Worm (Caenorhabditis elegans) whole organism, L1 larva: ENCODE data around the gene ifas-3.
A peak's percentile ranks its signal among the peaks of the same experiment; 100 is the strongest.

Source experiments
- C16A3.4 ChIP-seq: fragments of 150-350 bp; optimal IDR thresholded peaks from 2 replicates; lab custom pipeline; 2014; ENCODE audit warnings: missing biosample characterization, missing genetic modification characterization
- C34B4.2 ChIP-seq: sonication (generic microtip); optimal IDR thresholded peaks from 2 replicates; lab custom pipeline; 2017; ENCODE audit warnings: mild to moderate bottlenecking, missing genetic modification characterization, missing compliant biosample characterization
- F16B12.6 ChIP-seq: fragments of 150-350 bp; optimal IDR thresholded peaks from 2 replicates; lab custom pipeline; 2014; ENCODE audit warnings: missing biosample characterization, missing genetic modification characterization
- Y116A8C.19 ChIP-seq: sonication (generic microtip); optimal IDR thresholded peaks from 2 replicates; lab custom pipeline; 2016; ENCODE audit warnings: missing compliant biosample characterization, missing genetic modification characterization, borderline replicate concordance
- alr-1 ChIP-seq: fragments of 200-800 bp; sonication (Bioruptor generic); optimal IDR thresholded peaks from 2 replicates; lab custom pipeline; 2018; ENCODE audit warnings: borderline replicate concordance, mild to moderate bottlenecking, missing genetic modification characterization, missing compliant biosample characterization
- blmp-1 ChIP-seq: fragments of 150-350 bp; optimal IDR thresholded peaks from 2 replicates; lab custom pipeline; 2014; ENCODE audit warnings: missing biosample characterization, missing genetic modification characterization
- ceh-8 ChIP-seq: fragments of 200-800 bp; sonication (Bioruptor generic); optimal IDR thresholded peaks from 2 replicates; lab custom pipeline; 2018; ENCODE audit warnings: mild to moderate bottlenecking, missing genetic modification characterization, moderate library complexity, missing compliant biosample characterization
- ceh-82 ChIP-seq, 3 experiments: fragments of 150-350 bp in 1 of 3; sonication (generic microtip) in 2 of 3; optimal IDR thresholded peaks; 2 replicates each; lab custom pipeline; 2014 to 2017; ENCODE audit warnings: missing biosample characterization in 3 of 3, missing genetic modification characterization in 3 of 3
- ces-1 ChIP-seq: fragments of 150-350 bp; optimal IDR thresholded peaks from 2 replicates; lab custom pipeline; 2014; ENCODE audit warnings: missing biosample characterization, missing genetic modification reagents, missing genetic modification characterization
- dsc-1 ChIP-seq: sonication (generic microtip); optimal IDR thresholded peaks from 2 replicates; lab custom pipeline; 2016; ENCODE audit warnings: mild to moderate bottlenecking, missing genetic modification characterization, missing compliant biosample characterization
- egl-27 ChIP-seq, 2 experiments: fragments of 150-350 bp in 1 of 2; sonication (generic microtip); optimal IDR thresholded peaks; 3 replicates each; lab custom pipeline; 2017 to 2018; ENCODE audit warnings: missing biosample characterization in 2 of 2, missing genetic modification characterization in 2 of 2, missing genetic modification reagents in 2 of 2
- elt-2 ChIP-seq: sonication (generic microtip); optimal IDR thresholded peaks from 2 replicates; lab custom pipeline; 2016; ENCODE audit warnings: missing genetic modification characterization, mild to moderate bottlenecking, inconsistent platforms, missing compliant biosample characterization, missing genetic modification reagents
- elt-3 ChIP-seq, 6 experiments: fragments of 150-350 bp in 1 of 6; sonication (generic microtip); optimal IDR thresholded peaks; 2 replicates each; lab custom pipeline; 2017 to 2018; ENCODE audit warnings: missing biosample characterization in 6 of 6, missing genetic modification characterization in 6 of 6, inconsistent platforms in 1 of 6
- fkh-4 ChIP-seq: sonication (generic microtip); optimal IDR thresholded peaks from 2 replicates; lab custom pipeline; 2016; ENCODE audit warnings: missing compliant biosample characterization, missing genetic modification characterization, borderline replicate concordance
- fkh-8 ChIP-seq: sonication (generic microtip); optimal IDR thresholded peaks from 2 replicates; lab custom pipeline; 2016; ENCODE audit warnings: mild to moderate bottlenecking, missing genetic modification characterization, missing compliant biosample characterization
- fos-1 ChIP-seq: fragments of 150-350 bp; optimal IDR thresholded peaks from 2 replicates; lab custom pipeline; 2014; ENCODE audit warnings: missing biosample characterization, missing genetic modification characterization
- hlh-17 ChIP-seq: fragments of 200-800 bp; sonication (Bioruptor generic); optimal IDR thresholded peaks from 2 replicates; lab custom pipeline; 2018; ENCODE audit warnings: missing genetic modification characterization, mild to moderate bottlenecking, missing compliant biosample characterization, moderate library complexity, borderline replicate concordance
- hpl-2 ChIP-seq: fragments of 150-350 bp; optimal IDR thresholded peaks from 2 replicates; lab custom pipeline; 2014; ENCODE audit warnings: missing biosample characterization, missing genetic modification reagents, missing genetic modification characterization
- irx-1 ChIP-seq: sonication (generic microtip); optimal IDR thresholded peaks from 2 replicates; lab custom pipeline; 2016; ENCODE audit warnings: missing genetic modification characterization, missing compliant biosample characterization
- lin-15B ChIP-seq: fragments of 150-350 bp; sonication (generic microtip); optimal IDR thresholded peaks from 3 replicates; lab custom pipeline; 2014; ENCODE audit warnings: missing biosample characterization, missing genetic modification characterization
- lin-35 ChIP-seq, 2 experiments: fragments of 150-350 bp; optimal IDR thresholded peaks; 2 replicates each; lab custom pipeline; 2014; ENCODE audit warnings: missing biosample characterization in 2 of 2, missing genetic modification characterization in 2 of 2, missing genetic modification reagents in 2 of 2
- lsy-2 ChIP-seq, 2 experiments: fragments of 150-350 bp; optimal IDR thresholded peaks; 2 replicates each; lab custom pipeline; 2014; ENCODE audit warnings: missing biosample characterization in 2 of 2, missing genetic modification characterization in 2 of 2
- mab-9 ChIP-seq: fragments of 200-800 bp; sonication (Bioruptor generic); IDR thresholded peaks from 2 replicates; pipeline ENCODE4 v1.3.6; 2022; ENCODE audit warnings: missing genetic modification reagents, missing genetic modification characterization, missing compliant biosample characterization
- mdl-1 ChIP-seq, 2 experiments: fragments of 150-350 bp; optimal IDR thresholded peaks; 2 replicates each; lab custom pipeline; 2014 to 2017; ENCODE audit warnings: missing biosample characterization in 2 of 2, missing genetic modification characterization in 2 of 2, inconsistent platforms in 1 of 2
- mef-2 ChIP-seq: fragments of 150-350 bp; optimal IDR thresholded peaks from 2 replicates; lab custom pipeline; 2014; ENCODE audit warnings: missing biosample characterization, missing genetic modification characterization
- nhr-11 ChIP-seq: fragments of 150-350 bp; optimal IDR thresholded peaks from 2 replicates; lab custom pipeline; 2014; ENCODE audit warnings: missing biosample characterization, missing genetic modification characterization
- nhr-12 ChIP-seq: sonication (generic microtip); optimal IDR thresholded peaks from 2 replicates; lab custom pipeline; 2017; ENCODE audit warnings: missing biosample characterization, missing genetic modification characterization
- nhr-19 ChIP-seq: fragments of 200-800 bp; sonication (Bioruptor generic); conservative IDR thresholded peaks from 2 replicates; pipeline ENCODE4 v1.3.6; 2022; ENCODE audit warnings: missing genetic modification characterization, missing compliant biosample characterization
- nhr-20 ChIP-seq: sonication (generic microtip); optimal IDR thresholded peaks from 2 replicates; lab custom pipeline; 2016; ENCODE audit warnings: mild to moderate bottlenecking, missing genetic modification characterization, missing compliant biosample characterization
- nhr-47 ChIP-seq: sonication (generic microtip); optimal IDR thresholded peaks from 2 replicates; lab custom pipeline; 2016; ENCODE audit warnings: mild to moderate bottlenecking, missing genetic modification characterization, moderate library complexity, missing compliant biosample characterization
- nhr-71 ChIP-seq: sonication (generic microtip); optimal IDR thresholded peaks from 2 replicates; lab custom pipeline; 2016; ENCODE audit warnings: mild to moderate bottlenecking, missing genetic modification characterization, moderate library complexity, missing compliant biosample characterization
- nhr-76 ChIP-seq: sonication (generic microtip); optimal IDR thresholded peaks from 2 replicates; lab custom pipeline; 2017; ENCODE audit warnings: missing biosample characterization, missing genetic modification characterization
- nhr-77 ChIP-seq: fragments of 150-350 bp; optimal IDR thresholded peaks from 2 replicates; lab custom pipeline; 2014; ENCODE audit warnings: missing biosample characterization, missing genetic modification characterization
- nhr-84 ChIP-seq: sonication (generic microtip); optimal IDR thresholded peaks from 2 replicates; lab custom pipeline; 2017; ENCODE audit warnings: missing biosample characterization, missing genetic modification characterization
- nhr-90 ChIP-seq: sonication (generic microtip); optimal IDR thresholded peaks from 2 replicates; lab custom pipeline; 2016; ENCODE audit warnings: mild to moderate bottlenecking, missing genetic modification characterization, missing compliant biosample characterization; ENCODE audit not compliant: poor library complexity
- pag-3 ChIP-seq: sonication (generic microtip); optimal IDR thresholded peaks from 2 replicates; lab custom pipeline; 2017; ENCODE audit warnings: missing genetic modification characterization, mild to moderate bottlenecking, missing compliant biosample characterization, antibody characterized with exemption, borderline replicate concordance; ENCODE audit not compliant: insufficient read depth
- pax-3 ChIP-seq: fragments of 200-800 bp; sonication (Bioruptor generic); optimal IDR thresholded peaks from 2 replicates; lab custom pipeline; 2018; ENCODE audit warnings: mild to moderate bottlenecking, missing genetic modification characterization, moderate library complexity, missing compliant biosample characterization
- pqm-1 ChIP-seq: sonication (generic microtip); optimal IDR thresholded peaks from 3 replicates; lab custom pipeline; 2017; ENCODE audit warnings: missing biosample characterization, missing genetic modification characterization
- rnt-1 ChIP-seq: sonication (generic microtip); optimal IDR thresholded peaks from 2 replicates; lab custom pipeline; 2016; ENCODE audit warnings: mild to moderate bottlenecking, missing genetic modification characterization, moderate library complexity, missing compliant biosample characterization
- snpc-4 ChIP-seq: fragments of 150-350 bp; optimal IDR thresholded peaks from 2 replicates; lab custom pipeline; 2014; ENCODE audit warnings: missing biosample characterization, missing genetic modification characterization
- snu-23 ChIP-seq: sonication (generic microtip); optimal IDR thresholded peaks from 2 replicates; lab custom pipeline; 2016; ENCODE audit warnings: missing genetic modification characterization, missing compliant biosample characterization
- sox-4 ChIP-seq: sonication (generic microtip); optimal IDR thresholded peaks from 2 replicates; lab custom pipeline; 2016; ENCODE audit warnings: missing genetic modification characterization, missing compliant biosample characterization
- sup-37 ChIP-seq: fragments of 200-800 bp; sonication (Bioruptor generic); optimal IDR thresholded peaks from 2 replicates; lab custom pipeline; 2018; ENCODE audit warnings: mild to moderate bottlenecking, missing genetic modification characterization, missing compliant biosample characterization
- swsn-7 ChIP-seq: sonication (generic microtip); optimal IDR thresholded peaks from 2 replicates; lab custom pipeline; 2016; ENCODE audit warnings: missing genetic modification characterization, missing compliant biosample characterization
- tbx-2 ChIP-seq: sonication (generic microtip); optimal IDR thresholded peaks from 2 replicates; lab custom pipeline; 2016; ENCODE audit warnings: missing genetic modification characterization, missing compliant biosample characterization
- tlp-1 ChIP-seq: fragments of 150-350 bp; optimal IDR thresholded peaks from 2 replicates; lab custom pipeline; 2014; ENCODE audit warnings: missing biosample characterization, missing genetic modification characterization
- unc-98 ChIP-seq: fragments of 200-800 bp; sonication (Bioruptor generic); IDR thresholded peaks from 2 replicates; pipeline ENCODE4 v1.3.6; 2022; ENCODE audit warnings: missing genetic modification characterization, missing compliant biosample characterization
- xbp-1 ChIP-seq: sonication (generic microtip); optimal IDR thresholded peaks from 2 replicates; lab custom pipeline; 2016; ENCODE audit warnings: missing genetic modification characterization, missing compliant biosample characterization
- zag-1 ChIP-seq: fragments of 150-350 bp; optimal IDR thresholded peaks from 2 replicates; lab custom pipeline; 2014; ENCODE audit warnings: missing biosample characterization, missing genetic modification characterization
- zip-4 ChIP-seq: fragments of 200-800 bp; sonication (Bioruptor generic); optimal IDR thresholded peaks from 2 replicates; lab custom pipeline; 2018; ENCODE audit warnings: mild to moderate bottlenecking, missing genetic modification characterization, moderate library complexity, missing compliant biosample characterization

ifas-3 gene

DNA sequence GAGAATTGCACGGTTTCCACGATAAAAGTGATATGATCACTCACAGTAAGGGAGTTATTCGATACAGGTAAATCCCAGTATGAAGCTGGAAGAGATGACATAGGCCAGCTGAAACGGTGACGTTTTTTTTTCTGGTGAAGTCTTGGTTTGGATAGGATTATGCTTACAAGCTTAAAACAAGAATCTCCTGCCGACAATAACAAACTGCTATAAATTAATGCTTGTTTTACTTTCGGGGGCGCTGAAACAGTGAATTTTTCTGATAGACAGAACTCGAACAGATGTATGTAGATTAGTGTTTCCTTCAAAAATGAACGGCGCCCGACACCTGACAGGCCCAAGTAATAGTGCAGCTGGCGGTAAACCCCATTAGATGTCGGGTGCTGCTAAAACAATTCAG is 16.9 kb downstream of the ifas-3 start, which contains the start of gene srv-16:
srv-16 (minus strand) TSS at position 101 of the 400 bp plus-strand sequence.
- TF ChIP-seq alr-1 (tag; lab: Kevin White, UChicago) = no peak
- no peak for TF ChIP-seq nhr-20 (tag; lab: Kevin White, UChicago)
- TF ChIP-seq xbp-1 (tag; lab: Kevin White, UChicago) = no peak
- TF ChIP-seq, all 84 proteins: peak for 0

ce11 chrIV:15931833-15932232 is 18.9 kb downstream of the ifas-3 start:
- no peak for TF ChIP-seq Y116A8C.19
- no peak for TF ChIP-seq pag-3 (tag; lab: Kevin White, UChicago)
- TF ChIP-seq nhr-47 (tag; lab: Kevin White, UChicago) = peak; percentile 37
- TF ChIP-seq dsc-1 (tag; lab: Kevin White, UChicago) = no peak
- TF ChIP-seq xbp-1 (tag; lab: Kevin White, UChicago) = peak; percentile 10
- peak; percentile 31 for TF ChIP-seq nhr-20 (tag; lab: Kevin White, UChicago)
- TF ChIP-seq ces-1 (GFP tag; lab: Kevin White, UChicago) = no peak
- no peak for TF ChIP-seq unc-98 (GFP tag; lab: Robert Waterston, UW)
- no peak for TF ChIP-seq irx-1 (tag; lab: Kevin White, UChicago)
- peak; percentile 46 for TF ChIP-seq nhr-71 (tag; lab: Kevin White, UChicago)
- no peak for TF ChIP-seq nhr-12 (tag; lab: Kevin White, UChicago)
- no peak for TF ChIP-seq C34B4.2 (tag; lab: Kevin White, UChicago)
- TF ChIP-seq rnt-1 (tag; lab: Kevin White, UChicago) = peak; percentile 62
- TF ChIP-seq ceh-82 (tag; optimal IDR thresholded peaks at IDR 0.05; lab: Kevin White, UChicago) = no peak
- peak; percentile 37 for TF ChIP-seq hpl-2 (GFP tag; lab: Kevin White, UChicago)
- no peak for TF ChIP-seq fos-1 (tag; lab: Kevin White, UChicago)
- TF ChIP-seq nhr-90 (tag; lab: Kevin White, UChicago) = peak; percentile 64
- TF ChIP-seq F16B12.6 = no peak
- TF ChIP-seq elt-2 = peak; percentile 4
- TF ChIP-seq nhr-84 (tag; lab: Kevin White, UChicago) = no peak
- peak; percentile 12 for TF ChIP-seq nhr-77 (tag; lab: Kevin White, UChicago)
- peak; percentile 31 for TF ChIP-seq fkh-8 (tag; lab: Kevin White, UChicago)
- TF ChIP-seq sox-4 (tag; lab: Kevin White, UChicago) = no peak
- no peak for TF ChIP-seq nhr-11 (tag; lab: Kevin White, UChicago)
- TF ChIP-seq snpc-4 (tag; lab: Kevin White, UChicago) = no peak
- peak in 1 of 2 experiments; percentile 64 for TF ChIP-seq mdl-1 (tag; optimal IDR thresholded peaks at IDR 0.05; lab: Kevin White, UChicago)
- no peak for TF ChIP-seq hlh-17 (GFP tag; lab: Kevin White, UChicago)
- TF ChIP-seq pax-3 (tag; lab: Kevin White, UChicago) = no peak
- no peak for TF ChIP-seq fkh-4 (tag; lab: Kevin White, UChicago)
- TF ChIP-seq egl-27 (tag; optimal IDR thresholded peaks at IDR 0.05; lab: Kevin White, UChicago) = no peak
- TF ChIP-seq tbx-2 = no peak
- TF ChIP-seq pqm-1 (tag; lab: Kevin White, UChicago) = no peak
- TF ChIP-seq zip-4 (GFP tag; lab: Kevin White, UChicago) = no peak
- TF ChIP-seq tlp-1 (tag; lab: Kevin White, UChicago) = no peak
- TF ChIP-seq mef-2 (tag; lab: Kevin White, UChicago) = no peak
- TF ChIP-seq swsn-7 (tag; lab: Kevin White, UChicago) = peak; percentile 27
- peak in 1 of 6 experiments; percentile 12 for TF ChIP-seq elt-3 (tag; optimal IDR thresholded peaks at IDR 0.05; lab: Kevin White, UChicago)
- peak; percentile 50 for TF ChIP-seq nhr-19
- TF ChIP-seq mab-9 (GFP tag; lab: Robert Waterston, UW) = no peak
- peak; percentile 30 for TF ChIP-seq C16A3.4 (tag; lab: Kevin White, UChicago)
- no peak for TF ChIP-seq ceh-8 (GFP tag; lab: Kevin White, UChicago)
- no peak for TF ChIP-seq blmp-1 (tag; lab: Kevin White, UChicago)
- peak; percentile 7 to 73 for TF ChIP-seq lin-35 (GFP tag; optimal IDR thresholded peaks at IDR 0.05; lab: Kevin White, UChicago)
- no peak for TF ChIP-seq lin-15B
- no peak for TF ChIP-seq sup-37 (GFP tag; lab: Kevin White, UChicago)
- no peak for TF ChIP-seq zag-1 (tag; lab: Kevin White, UChicago)
- TF ChIP-seq lsy-2 (tag; optimal IDR thresholded peaks at IDR 0.05; lab: Kevin White, UChicago) = no peak
- TF ChIP-seq snu-23 = peak; percentile 61
- TF ChIP-seq nhr-76 (tag; lab: Kevin White, UChicago) = no peak
